Fruit fly (Drosophila melanogaster) Kc167 (cell line): ENCODE results near the gene bumpel.

ENCODE experiments used
- Sin3A ChIP-seq: fragments of >200 bp; optimal IDR thresholded peaks from 2 replicates; lab custom pipeline; 2018; ENCODE audit warnings: missing external identifiers
- h ChIP-seq: fragments of >200 bp; optimal IDR thresholded peaks from 3 replicates; lab custom pipeline; 2018; ENCODE audit warnings: missing external identifiers
- psq ChIP-seq: fragments of >200 bp; optimal IDR thresholded peaks from 2 replicates; lab custom pipeline; 2017; ENCODE audit warnings: missing external identifiers

DNA sequence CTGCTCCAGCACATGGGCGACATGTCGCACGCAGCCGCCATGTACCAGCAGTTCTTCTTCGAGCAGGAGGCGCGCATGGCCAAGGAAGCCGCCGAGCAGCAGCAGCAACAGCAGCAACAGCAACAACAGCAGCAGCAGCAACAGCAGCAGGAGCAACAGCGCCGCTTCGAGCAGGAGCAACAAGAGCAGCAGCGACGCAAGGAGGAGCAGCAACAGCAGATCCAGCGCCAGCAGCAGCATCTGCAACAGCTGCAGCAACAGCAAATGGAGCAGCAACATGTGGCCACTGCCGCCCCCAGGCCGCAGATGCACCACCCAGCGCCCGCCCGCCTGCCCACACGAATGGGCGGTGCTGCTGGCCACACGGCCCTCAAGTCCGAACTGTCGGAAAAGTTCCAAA lies 43.3 kb downstream of the bumpel start:
- TF ChIP-seq psq, result no peak
- no peak for TF ChIP-seq h (lab: Kevin White, UChicago)
- TF ChIP-seq Sin3A (lab: Kevin White, UChicago), result no peak
